Worm (Caenorhabditis elegans) whole organism, L4 larva: Measurements from ENCODE around the gene lgc-47.

Experiments used
- ama-1 ChIP-seq: fragments of 150-350 bp; optimal IDR thresholded peaks from 2 replicates; lab custom pipeline; 2014; ENCODE audit warnings: inconsistent platforms, mixed read lengths
- ces-1 ChIP-seq: fragments of 150-350 bp; sonication (generic microtip); optimal IDR thresholded peaks from 4 replicates; lab custom pipeline; 2014; ENCODE audit warnings: missing biosample characterization, missing genetic modification reagents, missing genetic modification characterization
- dpl-1 ChIP-seq: fragments of 150-350 bp; optimal IDR thresholded peaks from 2 replicates; lab custom pipeline; 2014; ENCODE audit warnings: missing biosample characterization, missing genetic modification reagents, missing genetic modification characterization
- dve-1 ChIP-seq: sonication (generic microtip); optimal IDR thresholded peaks from 2 replicates; lab custom pipeline; 2017; ENCODE audit warnings: antibody characterized with exemption, mild to moderate bottlenecking, missing genetic modification characterization, missing compliant biosample characterization; ENCODE audit not compliant: insufficient read depth
- mes-2 ChIP-seq: sonication (generic microtip); optimal IDR thresholded peaks from 2 replicates; lab custom pipeline; 2016; ENCODE audit warnings: missing genotype, mild to moderate bottlenecking, missing genetic modification characterization, missing compliant biosample characterization; ENCODE audit not compliant: poor library complexity, severe bottlenecking
- nhr-102 ChIP-seq: sonication (generic microtip); optimal IDR thresholded peaks from 2 replicates; lab custom pipeline; 2016; ENCODE audit warnings: mild to moderate bottlenecking, missing genetic modification characterization, moderate library complexity, missing compliant biosample characterization
- nhr-11 ChIP-seq: fragments of 150-350 bp; optimal IDR thresholded peaks from 2 replicates; lab custom pipeline; 2014; ENCODE audit warnings: missing biosample characterization, missing genetic modification characterization
- nhr-237 ChIP-seq: sonication (generic microtip); optimal IDR thresholded peaks from 2 replicates; lab custom pipeline; 2017; ENCODE audit warnings: missing biosample characterization, missing genetic modification characterization
- nhr-76 ChIP-seq: fragments of 150-350 bp; optimal IDR thresholded peaks from 2 replicates; lab custom pipeline; 2014; ENCODE audit warnings: missing biosample characterization, missing genetic modification characterization
- snpc-4 ChIP-seq: fragments of 150-350 bp; optimal IDR thresholded peaks from 2 replicates; lab custom pipeline; 2014; ENCODE audit warnings: missing biosample characterization, missing genetic modification characterization
- unc-39 ChIP-seq: sonication (generic microtip); optimal IDR thresholded peaks from 2 replicates; lab custom pipeline; 2017; ENCODE audit warnings: missing biosample characterization, missing genetic modification characterization
- zag-1 ChIP-seq: fragments of 150-350 bp; optimal IDR thresholded peaks from 2 replicates; lab custom pipeline; 2014; ENCODE audit warnings: missing biosample characterization, missing genetic modification characterization
- zfp-2 ChIP-seq: sonication (generic microtip); optimal IDR thresholded peaks from 2 replicates; lab custom pipeline; 2016; ENCODE audit warnings: mild to moderate bottlenecking, missing genetic modification characterization, missing compliant biosample characterization

DNA sequence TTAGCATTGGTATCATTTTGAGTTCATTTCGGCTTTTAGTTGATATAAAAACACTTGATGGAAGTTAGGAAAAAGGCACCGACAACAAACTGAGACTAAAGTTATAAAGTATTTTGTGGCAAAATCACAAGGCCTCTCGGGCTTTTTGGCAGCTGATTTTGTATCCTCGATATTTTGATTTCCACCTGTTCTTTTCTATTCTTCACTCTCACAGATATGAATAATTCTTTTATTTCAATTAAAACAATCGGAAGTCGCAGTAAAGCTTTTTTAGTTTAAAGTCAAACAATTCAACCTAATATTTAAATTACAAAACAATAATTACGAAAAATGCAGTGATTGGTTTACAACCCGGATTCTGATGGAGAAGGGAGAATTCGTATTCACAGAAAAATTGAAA lies 46.2 kb downstream of the lgc-47 start, which contains the start of gene T09B9.3:
- TF ChIP-seq ces-1 (no peak), nhr-102 (tag; lab: Kevin White, UChicago) (no peak), nhr-11 (tag; lab: Kevin White, UChicago) (no peak), nhr-237 (tag; lab: Kevin White, UChicago) (no peak), zag-1 (tag; lab: Kevin White, UChicago) (no peak), mes-2 (tag; lab: Kevin White, UChicago) (no peak), dve-1 (tag; lab: Kevin White, UChicago) (no peak), dpl-1 (GFP tag; lab: Kevin White, UChicago) (no peak), zfp-2 (tag; lab: Kevin White, UChicago) (no peak), nhr-76 (tag; lab: Kevin White, UChicago) (no peak), ama-1 (no peak), snpc-4 (no peak), unc-39 (no peak)
